Worm (Caenorhabditis elegans): ENCODE results near the gene slc-17.5.

DNA sequence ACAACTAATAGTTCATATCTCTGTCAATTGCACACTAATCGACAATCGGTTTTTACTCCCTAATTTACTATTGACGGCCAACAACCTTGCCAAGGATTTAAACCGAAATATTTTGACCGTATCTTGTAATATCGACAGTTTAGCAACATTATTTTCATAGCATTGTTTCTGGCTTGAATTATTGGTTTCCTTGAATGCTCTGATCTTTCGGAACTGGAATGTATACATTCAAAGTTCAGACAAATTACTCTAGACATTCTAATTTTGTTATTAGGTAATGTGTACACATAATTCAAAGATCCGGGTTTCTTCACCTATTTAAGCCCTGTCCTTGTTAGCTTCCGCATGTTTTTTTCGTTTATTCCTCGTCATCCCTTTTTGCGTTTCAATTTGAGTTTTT is 20.8 kb downstream of the slc-17.5 start, which contains the start of gene C16D9.9:
- TF ChIP-seq ama-1 (optimal IDR thresholded peaks at IDR 0.05) (no peak), nhr-28 (tag; optimal IDR thresholded peaks at IDR 0.05) (no peak), ceh-9 (tag; optimal IDR thresholded peaks at IDR 0.05) (no peak), lsy-12 (tag; optimal IDR thresholded peaks at IDR 0.05) (no peak), hmg-11 (tag; optimal IDR thresholded peaks at IDR 0.05) (no peak), nhr-237 (tag; optimal IDR thresholded peaks at IDR 0.05) (no peak), nfya-1 (tag; optimal IDR thresholded peaks at IDR 0.05; ENCODE audit: insufficient read depth) (no peak), fos-1 (tag; optimal IDR thresholded peaks at IDR 0.05) (no peak)

Measured in whole organism, L3 larva.